Fruit fly (Drosophila melanogaster): ENCODE data around the gene CG45690.
A peak's percentile ranks its signal among the peaks of the same experiment; 100 is the strongest.

CG45690 gene

dm6 chr2L:10616767-10617166 is 41.3 kb upstream of the CG45690 start (continued):
- TF ChIP-seq Hand (GFP tag; optimal IDR thresholded peaks at IDR 0.05): peak; percentile 5
- TF ChIP-seq CG12155 (GFP tag; optimal IDR thresholded peaks at IDR 0.05): peak; percentile 38
- peak; percentile 71 for TF ChIP-seq CG17829 (tag; optimal IDR thresholded peaks at IDR 0.05)
- TF ChIP-seq bsh (GFP tag; optimal IDR thresholded peaks at IDR 0.05): peak; percentile 80 to 88
- TF ChIP-seq hbn (GFP tag; IDR thresholded peaks at IDR 0.05; ENCODE audit: partially characterized antibody): no peak
- peak; percentile 77 for TF ChIP-seq Oli (tag; optimal IDR thresholded peaks at IDR 0.05)
- no peak for TF ChIP-seq inv (GFP tag; IDR thresholded peaks at IDR 0.05; ENCODE audit: partially characterized antibody)
- TF ChIP-seq CG15011 (GFP tag; optimal IDR thresholded peaks at IDR 0.05): peak; percentile 38
- TF ChIP-seq nerfin-1 (tag; optimal IDR thresholded peaks at IDR 0.05): peak; percentile 32
- TF ChIP-seq crp (GFP tag; optimal IDR thresholded peaks at IDR 0.05): peak in 1 of 2 experiments; percentile 6
- peak; percentile 93 for TF ChIP-seq vvl (GFP tag; IDR thresholded peaks at IDR 0.05)
- peak; percentile 85 for TF ChIP-seq dysf (GFP tag; IDR thresholded peaks at IDR 0.05)
- no peak for TF ChIP-seq zen2 (GFP tag; IDR thresholded peaks at IDR 0.05; ENCODE audit: partially characterized antibody)
- TF ChIP-seq Atf6 (GFP tag; IDR thresholded peaks at IDR 0.05): peak; percentile 76
- 0 out of 2 replicates have a peak, but pooled peaks have one; percentile 19 for TF ChIP-seq gt (GFP tag; IDR thresholded peaks at IDR 0.05)
- peak; percentile 67 for TF ChIP-seq CG10959 (GFP tag; IDR thresholded peaks at IDR 0.05)
- TF ChIP-seq CG32532 (GFP tag; IDR thresholded peaks at IDR 0.05): peak; percentile 53; the same call in 1 of the 2 replicates
- peak; percentile 66 for TF ChIP-seq Abd-B (GFP tag; optimal IDR thresholded peaks at IDR 0.05)
- TF ChIP-seq ap (GFP tag; IDR thresholded peaks at IDR 0.05): peak; percentile 55; the same call in 1 of the 2 replicates
- TF ChIP-seq MESR4 (GFP tag; optimal IDR thresholded peaks at IDR 0.05): no peak
- TF ChIP-seq CG1024 (GFP tag; IDR thresholded peaks at IDR 0.05): peak; percentile 50; the same call in 1 of the 2 replicates
- TF ChIP-seq sob (GFP tag; IDR thresholded peaks at IDR 0.05): peak; percentile 50; the same call in 1 of the 2 replicates
- no peak for TF ChIP-seq emc (GFP tag; optimal IDR thresholded peaks at IDR 0.05)
- TF ChIP-seq CG18599 (GFP tag; optimal IDR thresholded peaks at IDR 0.05): peak; percentile 68
- peak; percentile 49 for TF ChIP-seq CG9609 (GFP tag; optimal IDR thresholded peaks at IDR 0.05)
- TF ChIP-seq Trl (optimal IDR thresholded peaks at IDR 0.05): no peak
- peak; percentile 49 for TF ChIP-seq Trl (GFP tag; optimal IDR thresholded peaks at IDR 0.05)
- no peak for TF ChIP-seq Doc2 (GFP tag; IDR thresholded peaks at IDR 0.05)
- peak; percentile 89 for TF ChIP-seq Ets65A (GFP tag)
- TF ChIP-seq bowl (GFP tag; IDR thresholded peaks at IDR 0.05): peak; percentile 57; the same call in 1 of the 2 replicates
- TF ChIP-seq trh (GFP tag; optimal IDR thresholded peaks at IDR 0.05): no peak
- TF ChIP-seq luna (GFP tag; optimal IDR thresholded peaks at IDR 0.05): no peak
- peak; percentile 13 for TF ChIP-seq odd (GFP tag; optimal IDR thresholded peaks at IDR 0.05)
- TF ChIP-seq CG13296 (GFP tag; optimal IDR thresholded peaks at IDR 0.05): no peak
- TF ChIP-seq Hey (tag; optimal IDR thresholded peaks at IDR 0.05): no peak
- TF ChIP-seq CG18476 (GFP tag; optimal IDR thresholded peaks at IDR 0.05): peak; percentile 59
- peak; percentile 34 for TF ChIP-seq BtbVII (GFP tag; optimal IDR thresholded peaks at IDR 0.05)
- peak; percentile 72 for TF ChIP-seq CG3407 (GFP tag; optimal IDR thresholded peaks at IDR 0.05)
- no peak for TF ChIP-seq usp (GFP tag; optimal IDR thresholded peaks at IDR 0.05)
- TF ChIP-seq Opbp (GFP tag; IDR thresholded peaks at IDR 0.05; ENCODE audit: partially characterized antibody): no peak
- peak; percentile 38 for TF ChIP-seq CG2116 (GFP tag; optimal IDR thresholded peaks at IDR 0.05)
- TF ChIP-seq zf30C (GFP tag; optimal IDR thresholded peaks at IDR 0.05): no peak
- TF ChIP-seq CG8089 (GFP tag; optimal IDR thresholded peaks at IDR 0.05): peak; percentile 36
- TF ChIP-seq Hmr (GFP tag; optimal IDR thresholded peaks at IDR 0.05): peak; percentile 44
- no peak for TF ChIP-seq CG6683 (GFP tag; optimal IDR thresholded peaks at IDR 0.05)
- TF ChIP-seq corto (GFP tag; optimal IDR thresholded peaks at IDR 0.05): no peak
- TF ChIP-seq Dad (GFP tag; optimal IDR thresholded peaks at IDR 0.05): peak; percentile 26
- no peak for TF ChIP-seq CG17612 (GFP tag; IDR thresholded peaks at IDR 0.05)
- peak; percentile 11 for TF ChIP-seq CG4617 (GFP tag; optimal IDR thresholded peaks at IDR 0.05; ENCODE audit: borderline replicate concordance)
- no peak for TF ChIP-seq fu2 (GFP tag; optimal IDR thresholded peaks at IDR 0.05)
- TF ChIP-seq grn (GFP tag; optimal IDR thresholded peaks at IDR 0.05): no peak

Data from whole organism, embryonic.